Fruit fly (Drosophila melanogaster): ENCODE data around the gene alphaTub67C.

- no peak for TF ChIP-seq Hr96 (GFP tag; optimal IDR thresholded peaks at IDR 0.05)
- peak in 1 of 2 experiments; percentile 54 for TF ChIP-seq cnc (optimal IDR thresholded peaks at IDR 0.05)
- TF ChIP-seq tj (GFP tag; optimal IDR thresholded peaks at IDR 0.05) = no peak
- TF ChIP-seq Crg-1 (GFP tag; optimal IDR thresholded peaks at IDR 0.05) = no peak
- TF ChIP-seq ovo (GFP tag; optimal IDR thresholded peaks at IDR 0.05) = peak; percentile 98
- TF ChIP-seq toe (GFP tag; optimal IDR thresholded peaks at IDR 0.05) = no peak
- no peak for TF ChIP-seq CG12768 (GFP tag; optimal IDR thresholded peaks at IDR 0.05)
- no peak for TF ChIP-seq kay (GFP tag; ENCODE audit: borderline replicate concordance)
- no peak for TF ChIP-seq CG14711 (tag; optimal IDR thresholded peaks at IDR 0.05)
These were observed 11.3 kb downstream of the alphaTub67C start for dm6 chr3L:9692234-9692891.
